Fruit fly (Drosophila melanogaster): ENCODE measurements around the gene ome.

DNA sequence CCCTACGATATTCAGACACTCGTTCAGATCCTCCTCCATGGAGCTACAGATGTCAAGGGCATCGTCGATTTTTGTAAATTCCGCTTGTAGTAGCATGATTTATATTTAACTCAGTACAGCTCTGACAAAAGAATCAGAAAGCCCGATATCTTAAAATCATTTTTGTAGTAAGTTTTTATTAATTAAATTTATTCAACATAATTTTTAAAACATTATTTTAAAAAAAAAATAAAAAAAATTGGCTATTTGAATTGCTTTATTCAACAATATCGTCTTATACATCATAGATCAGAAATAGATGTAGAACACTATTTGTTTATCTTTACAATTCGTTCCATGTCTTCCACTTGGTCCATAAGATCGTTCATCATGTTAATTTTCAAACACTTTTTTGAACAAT lies 24.4 kb downstream of the ome start, which contains the start of gene CG13474:
- TF ChIP-seq psq (optimal IDR thresholded peaks at IDR 0.05) (no peak), h (optimal IDR thresholded peaks at IDR 0.05) (no peak), ttk (optimal IDR thresholded peaks at IDR 0.05) (no peak), Myc (optimal IDR thresholded peaks at IDR 0.05) (no peak)
